Worm (Caenorhabditis elegans) whole organism, young adult: ENCODE data around the gene nhr-142.
A peak's percentile ranks its signal among the peaks of the same experiment; 100 is the strongest.

ENCODE experiments used
- C06A6.2 ChIP-seq: fragments of 200-800 bp; sonication (Bioruptor generic); conservative IDR thresholded peaks from 2 replicates; pipeline ENCODE4 v1.3.6; 2022; ENCODE audit warnings: missing genetic modification characterization, missing compliant biosample characterization
- F49E8.2 ChIP-seq: sonication (generic microtip); optimal IDR thresholded peaks from 3 replicates; lab custom pipeline; 2017; ENCODE audit warnings: missing genetic modification characterization, mild to moderate bottlenecking, missing compliant biosample characterization, antibody characterized with exemption, moderate library complexity; ENCODE audit not compliant: insufficient read depth
- K12H6.12 ChIP-seq: fragments of 200-800 bp; sonication (Bioruptor generic); optimal IDR thresholded peaks from 2 replicates; lab custom pipeline; 2018; ENCODE audit warnings: mild to moderate bottlenecking, missing genetic modification characterization, missing compliant biosample characterization
- T26A5.8 ChIP-seq: sonication (generic microtip); optimal IDR thresholded peaks from 2 replicates; lab custom pipeline; 2016; ENCODE audit warnings: missing genetic modification characterization, missing compliant biosample characterization
- Y79H2A.3 ChIP-seq: fragments of 200-800 bp; sonication (Bioruptor generic); conservative IDR thresholded peaks from 2 replicates; pipeline ENCODE4 v1.3.6; 2022; ENCODE audit warnings: missing genetic modification reagents, missing genetic modification characterization, missing compliant biosample characterization
- ZK185.1 ChIP-seq: sonication (generic microtip); optimal IDR thresholded peaks from 2 replicates; lab custom pipeline; 2016; ENCODE audit warnings: mild to moderate bottlenecking, missing genetic modification characterization, missing compliant biosample characterization; ENCODE audit not compliant: poor library complexity, severe bottlenecking
- akir-1 ChIP-seq: fragments of 200-800 bp; sonication (Bioruptor generic); optimal IDR thresholded peaks from 2 replicates; lab custom pipeline; 2018; ENCODE audit warnings: mild to moderate bottlenecking, missing genetic modification characterization, moderate library complexity, missing compliant biosample characterization
- ama-1 ChIP-seq, 3 experiments: fragments of 150-350 bp in 1 of 3; sonication (generic microtip) in 2 of 3; optimal IDR thresholded peaks; 2 replicates each; lab custom pipeline; 2014 to 2018; ENCODE audit warnings: missing biosample characterization in 2 of 3, missing genetic modification characterization in 2 of 3, missing genetic modification reagents in 2 of 3
- aptf-3 ChIP-seq: fragments of 200-800 bp; sonication (Bioruptor generic); IDR thresholded peaks from 2 replicates; pipeline ENCODE4 v1.3.6; 2022; ENCODE audit warnings: missing genetic modification characterization, missing compliant biosample characterization
- attf-6 ChIP-seq: fragments of 200-800 bp; sonication (Bioruptor generic); IDR thresholded peaks from 2 replicates; pipeline ENCODE4 v1.3.6; 2022; ENCODE audit warnings: missing genetic modification reagents, missing genetic modification characterization, missing compliant biosample characterization
- ccch-3 ChIP-seq: fragments of 200-800 bp; sonication (Bioruptor generic); optimal IDR thresholded peaks from 2 replicates; lab custom pipeline; 2018; ENCODE audit warnings: mild to moderate bottlenecking, missing genetic modification characterization, missing compliant biosample characterization
- cebp-1 ChIP-seq, 2 experiments: fragments of 200-800 bp in 1 of 2; sonication (Bioruptor generic) in 1 of 2; sonication (generic microtip) in 1 of 2; IDR thresholded peaks in 1 of 2; optimal IDR thresholded peaks in 1 of 2; 2 replicates each; pipeline versions ENCODE4 v1.3.6 to Lab custom; 2017 to 2022; ENCODE audit warnings: missing compliant biosample characterization in 2 of 2, missing genetic modification characterization in 2 of 2, mild to moderate bottlenecking in 1 of 2, missing genetic modification reagents in 1 of 2, moderate library complexity in 1 of 2
- ceh-27 ChIP-seq: fragments of 200-800 bp; sonication (Bioruptor generic); optimal IDR thresholded peaks from 2 replicates; lab custom pipeline; 2018; ENCODE audit warnings: mild to moderate bottlenecking, missing genetic modification characterization, moderate library complexity, missing compliant biosample characterization
- die-1 ChIP-seq: sonication (generic microtip); optimal IDR thresholded peaks from 2 replicates; lab custom pipeline; 2016; ENCODE audit warnings: missing genotype, mild to moderate bottlenecking, missing genetic modification characterization, missing compliant biosample characterization
- egrh-3 ChIP-seq: fragments of 200-800 bp; sonication (Bioruptor generic); IDR thresholded peaks from 2 replicates; pipeline ENCODE4 v1.3.6; 2022; ENCODE audit warnings: missing genetic modification reagents, missing genetic modification characterization, missing compliant biosample characterization
- him-1 ChIP-seq: sonication (generic microtip); optimal IDR thresholded peaks from 2 replicates; lab custom pipeline; 2016; ENCODE audit warnings: missing genotype, missing genetic modification reagents, missing genetic modification characterization, missing compliant biosample characterization
- hlh-26 ChIP-seq: fragments of 200-800 bp; sonication (Bioruptor generic); conservative IDR thresholded peaks from 2 replicates; pipeline ENCODE4 v1.3.6; 2022; ENCODE audit warnings: missing genetic modification reagents, missing genetic modification characterization, missing compliant biosample characterization
- hmg-1.2 ChIP-seq: fragments of 200-800 bp; sonication (Bioruptor generic); IDR thresholded peaks from 2 replicates; pipeline ENCODE4 v1.3.6; 2022; ENCODE audit warnings: missing genetic modification reagents, missing genetic modification characterization, missing compliant biosample characterization
- hrde-1 ChIP-seq: sonication (generic microtip); optimal IDR thresholded peaks from 2 replicates; lab custom pipeline; 2016; ENCODE audit warnings: missing genetic modification characterization, mild to moderate bottlenecking, missing compliant biosample characterization, moderate library complexity, missing genotype, missing genetic modification reagents, borderline replicate concordance
- hsf-1 ChIP-seq: fragments of 200-800 bp; sonication (Bioruptor generic); IDR thresholded peaks from 2 replicates; pipeline ENCODE4 v1.3.6; 2022; ENCODE audit warnings: missing genetic modification reagents, missing genetic modification characterization, missing compliant biosample characterization
- lin-35 ChIP-seq, 3 experiments: fragments of 150-350 bp in 2 of 3; sonication (generic microtip) in 1 of 3; optimal IDR thresholded peaks; 2 replicates each; lab custom pipeline; 2014 to 2018; ENCODE audit warnings: missing biosample characterization in 3 of 3, missing genetic modification characterization in 3 of 3, missing genetic modification reagents in 3 of 3
- lir-1 ChIP-seq: fragments of 200-800 bp; sonication (Bioruptor generic); conservative IDR thresholded peaks from 2 replicates; pipeline ENCODE4 v1.3.6; 2022; ENCODE audit warnings: missing genetic modification reagents, missing genetic modification characterization, missing compliant biosample characterization
- lsy-27 ChIP-seq: sonication (generic microtip); optimal IDR thresholded peaks from 2 replicates; lab custom pipeline; 2017; ENCODE audit warnings: missing genetic modification characterization, mild to moderate bottlenecking, missing compliant biosample characterization, antibody characterized with exemption, missing genotype, borderline replicate concordance; ENCODE audit not compliant: insufficient read depth
- madf-3 ChIP-seq: fragments of 200-800 bp; sonication (Bioruptor generic); IDR thresholded peaks from 2 replicates; pipeline ENCODE4 v1.3.6; 2022; ENCODE audit warnings: missing genetic modification reagents, missing genetic modification characterization, missing compliant biosample characterization
- madf-8 ChIP-seq: fragments of 200-800 bp; sonication (Bioruptor generic); conservative IDR thresholded peaks from 2 replicates; pipeline ENCODE4 v1.3.6; 2022; ENCODE audit warnings: missing genetic modification reagents, missing genetic modification characterization, missing compliant biosample characterization
- mcd-1 ChIP-seq: fragments of 200-800 bp; sonication (Bioruptor generic); IDR thresholded peaks from 2 replicates; pipeline ENCODE4 v1.3.6; 2022; ENCODE audit warnings: missing genetic modification reagents, missing genetic modification characterization, missing compliant biosample characterization
- mel-28 ChIP-seq: sonication (generic microtip); optimal IDR thresholded peaks from 2 replicates; lab custom pipeline; 2016; ENCODE audit warnings: borderline replicate concordance, mild to moderate bottlenecking, missing genetic modification characterization, missing compliant biosample characterization
- nfyb-1 ChIP-seq: fragments of 200-800 bp; sonication (Bioruptor generic); IDR thresholded peaks from 2 replicates; pipeline ENCODE4 v1.3.6; 2022; ENCODE audit warnings: missing genetic modification reagents, missing genetic modification characterization, missing compliant biosample characterization
- nhr-120 ChIP-seq: fragments of 200-800 bp; sonication (Bioruptor generic); IDR thresholded peaks from 2 replicates; pipeline ENCODE4 v1.3.6; 2022; ENCODE audit warnings: missing genetic modification characterization, missing compliant biosample characterization
- nhr-80 ChIP-seq: sonication (generic microtip); optimal IDR thresholded peaks from 2 replicates; lab custom pipeline; 2016; ENCODE audit warnings: missing genetic modification characterization, missing compliant biosample characterization
- nhr-90 ChIP-seq: sonication (generic microtip); optimal IDR thresholded peaks from 2 replicates; lab custom pipeline; 2016; ENCODE audit warnings: missing genotype, mild to moderate bottlenecking, missing genetic modification characterization, missing compliant biosample characterization
- rec-8 ChIP-seq, 2 experiments: sonication (generic microtip); optimal IDR thresholded peaks; 2 replicates each; lab custom pipeline; 2016; ENCODE audit warnings: mild to moderate bottlenecking in 2 of 2, missing genetic modification characterization in 2 of 2, missing genetic modification reagents in 2 of 2, missing genotype in 2 of 2, missing biosample characterization in 1 of 2, missing compliant biosample characterization in 1 of 2, moderate library complexity in 1 of 2
- repo-1 ChIP-seq: sonication (generic microtip); optimal IDR thresholded peaks from 2 replicates; lab custom pipeline; 2017; ENCODE audit warnings: mild to moderate bottlenecking, missing genetic modification characterization, missing compliant biosample characterization
- snpc-4 ChIP-seq, 5 experiments: fragments of 150-350 bp in 1 of 5; sonication (generic microtip) in 4 of 5; optimal IDR thresholded peaks; 2 replicates each; lab custom pipeline; 2014 to 2018; ENCODE audit warnings: missing genetic modification characterization in 5 of 5, missing biosample characterization in 3 of 5, antibody characterized with exemption in 2 of 5, mild to moderate bottlenecking in 2 of 5, missing compliant biosample characterization in 2 of 5, missing genotype in 2 of 5, moderate library complexity in 2 of 5, missing genetic modification reagents in 1 of 5
- somi-1 ChIP-seq: fragments of 200-800 bp; sonication (Bioruptor generic); optimal IDR thresholded peaks from 2 replicates; lab custom pipeline; 2018; ENCODE audit warnings: mild to moderate bottlenecking, missing genetic modification characterization, missing compliant biosample characterization
- unc-130 ChIP-seq: sonication (generic microtip); optimal IDR thresholded peaks from 2 replicates; lab custom pipeline; 2016; ENCODE audit warnings: missing genetic modification reagents, missing genetic modification characterization, missing compliant biosample characterization
- ztf-25 ChIP-seq: fragments of 200-800 bp; sonication (Bioruptor generic); IDR thresholded peaks from 2 replicates; pipeline ENCODE4 v1.3.6; 2022; ENCODE audit warnings: missing genetic modification reagents, missing genetic modification characterization, missing compliant biosample characterization
- ztf-26 ChIP-seq: sonication (generic microtip); optimal IDR thresholded peaks from 2 replicates; lab custom pipeline; 2017; ENCODE audit warnings: missing genetic modification characterization, missing compliant biosample characterization
- ztf-28 ChIP-seq: fragments of 200-800 bp; sonication (Bioruptor generic); IDR thresholded peaks from 2 replicates; pipeline ENCODE4 v1.3.6; 2022; ENCODE audit warnings: missing genetic modification reagents, missing genetic modification characterization, missing compliant biosample characterization
- ztf-6 ChIP-seq: fragments of 200-800 bp; sonication (Bioruptor generic); IDR thresholded peaks from 2 replicates; pipeline ENCODE4 v1.3.6; 2022; ENCODE audit warnings: missing genetic modification reagents, missing genetic modification characterization, missing compliant biosample characterization

Gene nhr-142

ce11 chrV:5790497-5791280 is at the start of gene nhr-142, which contains the start of gene F44E7.9 (continued):
- TF ChIP-seq somi-1 (peak; percentile 59), nhr-90 (tag; lab: Kevin White, UChicago) (no peak), lin-35 (GFP tag; optimal IDR thresholded peaks at IDR 0.05; lab: Kevin White, UChicago) (peak in 2 of 3 experiments; percentile 54 to 72), mcd-1 (GFP tag; lab: Robert Waterston, UW) (peak; percentile 87), mel-28 (tag; lab: Kevin White, UChicago) (no peak), madf-8 (peak; percentile 47), him-1 (tag; lab: Kevin White, UChicago) (peak; percentile 52), nhr-120 (GFP tag; lab: Robert Waterston, UW) (no peak), hlh-26 (GFP tag; lab: Robert Waterston, UW) (no peak), rec-8 (tag; optimal IDR thresholded peaks at IDR 0.05; lab: Kevin White, UChicago) (no peak), K12H6.12 (tag; lab: Kevin White, UChicago) (peak; percentile 66), ztf-26 (tag; lab: Kevin White, UChicago) (peak; percentile 47), hrde-1 (tag; lab: Kevin White, UChicago) (no peak), ama-1 (optimal IDR thresholded peaks at IDR 0.05; lab: Kevin White, UChicago) (no peak), ama-1 (GFP tag; optimal IDR thresholded peaks at IDR 0.05; lab: Kevin White, UChicago) (no peak), lir-1 (GFP tag; lab: Robert Waterston, UW) (peak; percentile 73), attf-6 (no peak), egrh-3 (GFP tag; lab: Robert Waterston, UW) (peak; percentile 51; the same call in 1 of the 2 replicates), madf-3 (GFP tag; lab: Robert Waterston, UW) (0 out of 2 replicates have a peak, but pooled peaks have one; percentile 57), die-1 (tag; lab: Kevin White, UChicago) (no peak), hmg-1.2 (GFP tag; lab: Robert Waterston, UW) (peak; percentile 58), T26A5.8 (no peak), ZK185.1 (tag; lab: Kevin White, UChicago) (peak; percentile 55), Y79H2A.3 (GFP tag; lab: Robert Waterston, UW) (no peak), F49E8.2 (tag; lab: Kevin White, UChicago) (peak; percentile 42), nhr-80 (tag; lab: Kevin White, UChicago) (peak; percentile 73), akir-1 (GFP tag; lab: Kevin White, UChicago) (no peak), aptf-3 (GFP tag; lab: Robert Waterston, UW) (no peak), ceh-27 (GFP tag; lab: Kevin White, UChicago) (peak; percentile 77), nfyb-1 (GFP tag; lab: Robert Waterston, UW) (peak; percentile 63; the same call in 1 of the 2 replicates), unc-130 (GFP tag; lab: Kevin White, UChicago) (peak; percentile 40), ccch-3 (GFP tag; lab: Kevin White, UChicago) (no peak), lsy-27 (tag; lab: Kevin White, UChicago) (no peak)

ce11 chrV:5838576-5839366 is 48.4 kb upstream of the nhr-142 start, which contains the start of gene F26F12.2:
F26F12.2 (minus strand) TSS chrV:5838613.
- TF ChIP-seq hsf-1 (GFP tag; lab: Robert Waterston, UW): peak; percentile 8; the same call in 1 of the 2 replicates
- TF ChIP-seq ztf-28 (GFP tag; lab: Robert Waterston, UW): peak; percentile 10; the same call in 1 of the 2 replicates
- TF ChIP-seq snpc-4 (GFP tag; optimal IDR thresholded peaks at IDR 0.05; lab: Kevin White, UChicago): no peak
- no peak for TF ChIP-seq snpc-4 (tag; optimal IDR thresholded peaks at IDR 0.05; lab: Kevin White, UChicago)
- TF ChIP-seq hmg-1.2 (GFP tag; lab: Robert Waterston, UW): no peak
- no peak for TF ChIP-seq ztf-6
- TF ChIP-seq lsy-27 (tag; lab: Kevin White, UChicago): no peak
- TF ChIP-seq repo-1 (tag; lab: Kevin White, UChicago): peak; percentile 48
- TF ChIP-seq ccch-3 (GFP tag; lab: Kevin White, UChicago): no peak
- TF ChIP-seq ZK185.1 (tag; lab: Kevin White, UChicago): peak; percentile 75
- TF ChIP-seq hlh-26 (GFP tag; lab: Robert Waterston, UW): no peak
- no peak for TF ChIP-seq madf-8
- TF ChIP-seq cebp-1 (GFP tag; IDR thresholded peaks at IDR 0.05; lab: Robert Waterston, UW): no peak; the same call in none of the 2 replicates
- peak; percentile 69 for TF ChIP-seq cebp-1 (tag; optimal IDR thresholded peaks at IDR 0.05; lab: Kevin White, UChicago)
- TF ChIP-seq C06A6.2 (GFP tag; lab: Robert Waterston, UW): no peak; the same call in 1 of the 2 replicates
- no peak for TF ChIP-seq ztf-25
- TF ChIP-seq ama-1 (optimal IDR thresholded peaks at IDR 0.05; lab: Kevin White, UChicago): peak; percentile 47
- no peak for TF ChIP-seq ama-1 (GFP tag; optimal IDR thresholded peaks at IDR 0.05; lab: Kevin White, UChicago)
